Fruit fly (Drosophila melanogaster) whole organism, embryonic: ENCODE data around the gene Mrp5.
A peak's percentile ranks its signal among the peaks of the same experiment; 100 is the strongest.

Experiments
- CG10274 ChIP-seq: fragments of 200-800 bp; sonication (Bioruptor generic); optimal IDR thresholded peaks from 3 replicates; lab custom pipeline; 2017; ENCODE audit warnings: missing biosample characterization, mild to moderate bottlenecking, missing genetic modification characterization
- CG12299 ChIP-seq: fragments of 200-800 bp; sonication (Bioruptor generic); optimal IDR thresholded peaks from 2 replicates; lab custom pipeline; 2018; ENCODE audit warnings: missing biosample characterization, mild to moderate bottlenecking, missing genetic modification characterization
- CG14860 ChIP-seq: fragments of 200-800 bp; sonication (Bioruptor generic); IDR thresholded peaks from 3 replicates; pipeline ENCODE4 v1.3.6; 2022; ENCODE audit warnings: missing biosample characterization, missing genetic modification characterization; ENCODE audit not compliant: partially characterized antibody
- CG1529 ChIP-seq: fragments of 200-800 bp; sonication (Bioruptor generic); optimal IDR thresholded peaks from 3 replicates; lab custom pipeline; 2018; ENCODE audit warnings: missing biosample characterization, missing genetic modification characterization
- CG31365 ChIP-seq: fragments of 200-800 bp; sonication (Bioruptor generic); optimal IDR thresholded peaks from 2 replicates; lab custom pipeline; 2018; ENCODE audit warnings: missing biosample characterization, mild to moderate bottlenecking, missing genetic modification characterization
- CG3726 ChIP-seq: fragments of 200-800 bp; sonication (Bioruptor generic); IDR thresholded peaks from 3 replicates; pipeline ENCODE4, ENCODE4 v1.3.6; 2022; ENCODE audit warnings: missing biosample characterization, missing genetic modification characterization
- CG4328 ChIP-seq: fragments of 200-800 bp; sonication (Bioruptor generic); optimal IDR thresholded peaks from 3 replicates; lab custom pipeline; 2017; ENCODE audit warnings: missing biosample characterization, missing genetic modification reagents, missing genetic modification characterization
- Drgx ChIP-seq: fragments of 200-800 bp; sonication (Bioruptor generic); IDR thresholded peaks from 2 replicates; pipeline ENCODE4 v1.3.6; 2022; ENCODE audit warnings: missing biosample characterization, missing genetic modification characterization
- chn ChIP-seq: fragments of 200-800 bp; sonication (Bioruptor generic); optimal IDR thresholded peaks from 2 replicates; lab custom pipeline; 2016; ENCODE audit warnings: missing biosample characterization, missing genetic modification characterization
- gce ChIP-seq: fragments of 200-800 bp; sonication (Bioruptor generic); IDR thresholded peaks from 3 replicates; pipeline ENCODE4 v1.3.6; 2022; ENCODE audit warnings: missing biosample characterization, missing genetic modification characterization
- hth ChIP-seq: fragments of >200 bp; optimal IDR thresholded peaks from 2 replicates; lab custom pipeline; 2017; ENCODE audit warnings: inconsistent platforms
- odd ChIP-seq: fragments of 200-800 bp; sonication (Bioruptor generic); optimal IDR thresholded peaks from 2 replicates; lab custom pipeline; 2017; ENCODE audit warnings: missing biosample characterization, mild to moderate bottlenecking, missing genetic modification characterization
- wor ChIP-seq: fragments of 200-800 bp; sonication (Bioruptor generic); IDR thresholded peaks from 2 replicates; pipeline ENCODE4 v1.3.6; 2022; ENCODE audit warnings: missing biosample characterization, missing genetic modification characterization

dm6 chr3R:19908863-19909343 is 33.4 kb upstream of the Mrp5 start:
- TF ChIP-seq wor (peak; percentile 78), CG31365 (tag; lab: Kevin White, UChicago) (peak; percentile 60), hth (lab: Kevin White, UChicago) (no peak), CG3726 (0 out of 3 replicates have a peak, but pooled peaks have one; percentile 49), chn (peak; percentile 83), gce (GFP tag; lab: Robert Waterston, UW) (peak; percentile 88; the same call in 2 of the 3 replicates), CG10274 (GFP tag; lab: Kevin White, UChicago) (peak; percentile 9), odd (GFP tag; lab: Kevin White, UChicago) (peak; percentile 79), CG4328 (GFP tag; lab: Kevin White, UChicago) (peak; percentile 3), CG1529 (peak; percentile 75), Drgx (GFP tag; lab: Robert Waterston, UW) (peak; percentile 77), CG12299 (tag; lab: Kevin White, UChicago) (peak; percentile 49), CG14860 (GFP tag; lab: Robert Waterston, UW) (no peak)
